Worm (Caenorhabditis elegans) whole organism, young adult: Measurements from ENCODE around the gene clec-3.

Experiments
- K12H6.12 ChIP-seq: fragments of 200-800 bp; sonication (Bioruptor generic); optimal IDR thresholded peaks from 2 replicates; lab custom pipeline; 2018; ENCODE audit warnings: mild to moderate bottlenecking, missing genetic modification characterization, missing compliant biosample characterization
- lir-1 ChIP-seq: fragments of 200-800 bp; sonication (Bioruptor generic); conservative IDR thresholded peaks from 2 replicates; pipeline ENCODE4 v1.3.6; 2022; ENCODE audit warnings: missing genetic modification reagents, missing genetic modification characterization, missing compliant biosample characterization

DNA sequence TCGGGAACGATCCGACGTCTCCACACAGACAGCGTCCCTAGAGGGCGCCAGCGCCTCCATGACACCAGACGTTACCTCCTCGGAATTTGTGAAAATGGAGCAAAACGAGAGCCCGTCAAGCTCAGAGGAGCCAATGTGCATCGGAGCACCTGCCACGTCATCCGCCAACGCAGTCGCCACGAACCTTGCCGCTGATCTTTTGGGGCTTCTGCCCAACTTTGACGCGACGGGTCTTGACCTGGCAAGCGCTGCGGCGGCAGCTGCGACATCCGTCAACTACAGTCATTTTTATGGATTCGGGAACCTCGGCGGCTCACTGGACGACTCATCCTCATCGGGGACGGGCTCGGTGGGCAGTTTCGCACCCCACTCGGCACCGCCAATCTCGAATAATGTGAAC lies 34.3 kb downstream of the clec-3 start:
- TF ChIP-seq K12H6.12 (tag; lab: Kevin White, UChicago) = no peak
- TF ChIP-seq lir-1 (GFP tag; lab: Robert Waterston, UW) = no peak
